Worm (Caenorhabditis elegans) whole organism, midembryonic: Measurements from ENCODE around the gene F47G9.6.
A peak's percentile ranks its signal among the peaks of the same experiment; 100 is the strongest.

ENCODE experiments used
- T22C8.4 ChIP-seq: fragments of 200-800 bp; sonication (Bioruptor generic); IDR thresholded peaks from 2 replicates; pipeline ENCODE4 v1.3.6; 2022; ENCODE audit warnings: missing genetic modification characterization, missing compliant biosample characterization
- cog-1 ChIP-seq: sonication (generic microtip); optimal IDR thresholded peaks from 2 replicates; lab custom pipeline; 2016; ENCODE audit warnings: missing genetic modification characterization, missing compliant biosample characterization
- flt-1 ChIP-seq: fragments of 200-800 bp; sonication (Bioruptor generic); IDR thresholded peaks from 2 replicates; pipeline ENCODE4 v1.3.6; 2022; ENCODE audit warnings: missing genetic modification characterization, missing compliant biosample characterization
- klf-2 ChIP-seq: fragments of 200-800 bp; sonication (Bioruptor generic); conservative IDR thresholded peaks from 2 replicates; pipeline ENCODE4 v1.3.6; 2022; ENCODE audit warnings: missing genetic modification reagents, missing genetic modification characterization, missing compliant biosample characterization
- med-1 ChIP-seq: sonication (generic microtip); optimal IDR thresholded peaks from 2 replicates; lab custom pipeline; 2017; ENCODE audit warnings: missing genetic modification characterization, mild to moderate bottlenecking, missing compliant biosample characterization, antibody characterized with exemption, missing genetic modification reagents; ENCODE audit not compliant: insufficient read depth
- ref-1 ChIP-seq: fragments of 200-800 bp; sonication (Bioruptor generic); conservative IDR thresholded peaks from 2 replicates; pipeline ENCODE4 v1.3.6; 2022; ENCODE audit warnings: missing genetic modification reagents, missing genetic modification characterization, missing compliant biosample characterization
- tab-1 ChIP-seq: fragments of 200-800 bp; sonication (Bioruptor generic); IDR thresholded peaks from 2 replicates; pipeline ENCODE4 v1.3.6; 2022; ENCODE audit warnings: missing genetic modification characterization, missing compliant biosample characterization
- ztf-23 ChIP-seq: fragments of 200-800 bp; sonication (Bioruptor generic); IDR thresholded peaks from 2 replicates; pipeline ENCODE4 v1.3.6; 2022; ENCODE audit warnings: missing genetic modification reagents, missing genetic modification characterization, missing compliant biosample characterization
- ztf-29 ChIP-seq: fragments of 200-800 bp; sonication (Bioruptor generic); IDR thresholded peaks from 2 replicates; pipeline ENCODE4 v1.3.6; 2022; ENCODE audit warnings: missing genetic modification reagents, missing genetic modification characterization, missing compliant biosample characterization

The F47G9.6 gene

DNA sequence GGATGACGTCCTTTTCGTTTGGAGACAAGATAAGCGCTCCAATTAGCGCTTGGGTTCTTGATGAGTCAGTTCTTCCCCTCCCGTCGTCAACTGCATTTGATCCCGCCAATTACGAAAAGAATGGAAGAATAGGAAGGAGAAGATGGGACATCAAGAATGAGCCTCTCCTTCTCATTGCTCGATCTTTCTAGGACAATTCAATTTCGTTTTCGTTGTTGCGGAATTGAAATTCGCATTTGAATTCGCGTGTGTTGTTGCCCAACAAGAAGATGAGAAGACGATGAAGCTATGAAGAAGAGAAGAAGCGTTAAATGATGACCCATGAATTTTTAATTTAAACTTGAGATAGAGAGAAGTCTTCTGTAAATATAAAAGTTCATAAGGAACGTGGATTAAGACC lies 7.7 kb downstream of the F47G9.6 start:
- no peak for TF ChIP-seq med-1
- no peak for TF ChIP-seq ztf-29 (GFP tag; lab: Robert Waterston, UW)
- TF ChIP-seq flt-1 (GFP tag; lab: Robert Waterston, UW): no peak
- TF ChIP-seq T22C8.4: no peak
- no peak for TF ChIP-seq klf-2 (GFP tag; lab: Robert Waterston, UW)

DNA sequence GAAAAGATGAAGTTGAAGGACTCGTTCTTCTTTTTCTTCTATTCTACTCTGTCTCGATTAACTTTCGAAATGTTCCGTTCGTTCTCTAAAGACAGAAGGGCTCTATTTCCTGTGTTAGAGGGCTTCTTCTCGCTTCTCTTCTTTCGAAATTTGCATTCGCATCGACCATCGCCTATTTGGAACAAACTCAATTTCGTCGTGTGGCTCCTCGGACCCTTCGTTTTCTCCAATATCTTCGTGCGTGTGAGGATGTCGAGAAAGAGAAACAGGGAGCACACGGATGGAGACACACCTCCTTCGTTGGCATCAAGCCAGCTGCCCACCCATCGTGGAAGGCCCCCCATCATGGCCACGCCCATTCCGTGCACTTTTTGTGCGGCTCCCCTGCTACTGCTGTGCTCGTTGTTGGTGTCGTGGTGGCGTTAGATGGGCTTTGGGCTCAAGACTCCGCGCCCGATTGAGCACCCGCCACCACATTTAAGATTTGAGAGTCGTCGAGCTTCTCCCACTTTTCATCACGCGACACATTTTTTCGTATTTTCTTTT lies 12.0 kb downstream of the F47G9.6 start:
- peak; percentile 62; the same call in 1 of the 2 replicates for TF ChIP-seq klf-2 (GFP tag; lab: Robert Waterston, UW)
- no peak for TF ChIP-seq tab-1 (GFP tag; lab: Robert Waterston, UW)
- TF ChIP-seq med-1: no peak

DNA sequence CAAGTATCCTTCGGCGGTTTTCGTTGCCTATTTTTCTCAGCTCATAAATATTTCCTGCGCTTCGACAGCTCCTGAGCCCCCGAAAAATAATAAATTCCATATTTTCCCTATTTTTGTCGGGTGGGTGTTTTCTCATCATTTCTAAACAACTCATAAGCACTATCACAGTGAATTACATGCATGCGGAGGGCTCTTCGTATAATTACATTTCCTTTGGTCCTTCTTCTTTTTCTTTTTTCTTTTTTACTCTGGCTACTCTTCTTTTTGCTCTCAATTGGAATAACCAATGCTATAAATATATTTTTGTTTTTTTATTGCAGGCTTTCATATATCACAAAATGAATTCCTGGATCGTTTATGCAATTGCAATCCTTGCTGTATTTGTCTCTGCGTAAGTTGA lies 12.7 kb downstream of the F47G9.6 start, which contains the start of gene T02E9.5:
T02E9.5 (plus strand) TSS at position 321 of the 400 bp plus-strand sequence.
- TF ChIP-seq ztf-29 (GFP tag; lab: Robert Waterston, UW) (no peak), tab-1 (GFP tag; lab: Robert Waterston, UW) (no peak), med-1 (no peak), flt-1 (GFP tag; lab: Robert Waterston, UW) (no peak), cog-1 (tag; lab: Kevin White, UChicago) (no peak), klf-2 (GFP tag; lab: Robert Waterston, UW) (no peak), T22C8.4 (no peak), ztf-23 (GFP tag; lab: Robert Waterston, UW) (no peak), ref-1 (GFP tag; lab: Robert Waterston, UW) (no peak)

DNA sequence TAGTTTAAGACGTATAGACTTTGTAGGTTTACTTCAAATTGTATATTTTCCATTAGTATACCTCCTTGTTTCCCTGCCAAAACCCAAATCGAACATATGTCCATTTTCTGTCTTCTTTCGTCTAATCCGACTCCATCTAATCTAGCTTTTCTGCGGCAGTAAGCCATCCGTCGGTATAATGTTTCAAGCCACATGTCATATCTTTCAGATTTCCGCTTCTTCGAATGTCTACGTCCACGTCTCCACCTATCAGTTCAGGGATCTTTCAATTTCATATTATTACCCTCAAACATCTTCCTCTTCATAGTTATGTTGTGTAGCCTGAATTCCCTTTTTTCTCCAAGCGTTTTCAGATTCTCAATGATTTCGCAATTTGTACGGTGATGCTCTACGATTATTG lies 14.9 kb downstream of the F47G9.6 start:
- TF ChIP-seq ztf-29 (GFP tag; lab: Robert Waterston, UW) (no peak), T22C8.4 (no peak), med-1 (no peak)

DNA sequence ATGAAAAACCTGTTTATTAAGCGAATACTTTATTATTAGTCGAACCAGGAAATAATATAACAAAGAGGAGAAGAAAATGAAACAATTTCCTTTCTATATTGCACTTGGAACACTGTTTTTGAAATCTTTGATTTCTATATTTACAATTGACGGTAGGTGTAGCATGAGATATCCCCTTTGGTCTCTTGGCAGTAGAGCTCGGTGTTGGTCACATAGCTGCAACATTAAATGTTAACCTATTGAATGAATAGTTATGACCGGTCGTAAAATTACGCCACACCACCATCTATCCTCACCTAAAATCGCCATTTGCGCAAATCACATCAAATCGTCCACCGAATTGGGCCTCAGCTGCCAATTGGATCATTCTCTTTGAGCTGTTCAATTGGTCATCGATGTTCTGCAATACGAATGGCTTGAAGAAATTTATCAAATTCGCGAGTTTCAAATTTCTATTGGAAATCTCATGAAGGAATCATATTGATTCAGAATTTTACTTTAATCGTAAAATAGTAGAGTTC lies 15.7 kb downstream of the F47G9.6 start:
- TF ChIP-seq tab-1 (GFP tag; lab: Robert Waterston, UW): no peak
- peak; percentile 53; the same call in 1 of the 2 replicates for TF ChIP-seq flt-1 (GFP tag; lab: Robert Waterston, UW)

DNA sequence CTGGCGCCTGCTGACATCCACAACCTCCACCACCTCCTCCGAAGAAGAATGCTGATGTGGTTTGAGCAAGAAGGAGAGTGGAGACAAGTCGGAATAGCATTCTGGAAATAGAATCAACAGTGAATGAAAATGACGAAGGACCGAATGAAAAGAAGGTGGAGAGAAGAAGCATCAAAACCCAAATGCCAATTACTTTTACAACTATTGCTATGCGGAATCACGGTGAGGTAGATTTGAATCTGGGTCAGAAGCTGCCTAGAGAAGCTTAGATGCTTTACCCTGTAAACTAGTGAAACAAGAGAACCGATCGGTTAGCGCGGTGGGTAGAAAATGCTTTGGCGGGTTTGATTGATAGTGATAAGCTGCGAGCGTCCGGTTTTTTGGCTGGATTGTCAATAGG lies 17.7 kb downstream of the F47G9.6 start, which contains the start of gene grl-7:
grl-7 (minus strand) TSS at position 101 of the 400 bp plus-strand sequence.
- no peak for TF ChIP-seq T22C8.4
- TF ChIP-seq tab-1 (GFP tag; lab: Robert Waterston, UW): no peak
- TF ChIP-seq flt-1 (GFP tag; lab: Robert Waterston, UW): no peak
- no peak for TF ChIP-seq ztf-29 (GFP tag; lab: Robert Waterston, UW)
- TF ChIP-seq med-1: no peak

DNA sequence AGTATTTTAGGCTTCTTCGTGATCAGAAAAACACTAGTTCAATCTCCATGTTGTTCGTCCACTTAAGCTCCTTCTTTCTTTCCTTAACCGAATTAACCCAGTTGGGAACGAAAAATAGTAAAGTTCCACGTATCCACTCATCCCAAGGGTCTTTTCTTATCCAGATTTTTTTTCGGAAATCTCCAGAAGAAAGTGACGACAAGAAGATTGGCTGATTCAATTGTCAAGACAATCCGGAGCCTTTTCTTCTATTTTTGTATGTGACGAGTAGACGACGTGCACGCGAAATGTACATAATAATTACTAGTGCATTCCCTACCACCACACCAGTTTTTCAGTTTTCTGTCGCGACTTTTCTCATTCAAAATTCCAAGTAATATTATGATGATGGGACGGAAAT lies 22.1 kb downstream of the F47G9.6 start:
- TF ChIP-seq med-1 (no peak), klf-2 (GFP tag; lab: Robert Waterston, UW) (no peak)

DNA sequence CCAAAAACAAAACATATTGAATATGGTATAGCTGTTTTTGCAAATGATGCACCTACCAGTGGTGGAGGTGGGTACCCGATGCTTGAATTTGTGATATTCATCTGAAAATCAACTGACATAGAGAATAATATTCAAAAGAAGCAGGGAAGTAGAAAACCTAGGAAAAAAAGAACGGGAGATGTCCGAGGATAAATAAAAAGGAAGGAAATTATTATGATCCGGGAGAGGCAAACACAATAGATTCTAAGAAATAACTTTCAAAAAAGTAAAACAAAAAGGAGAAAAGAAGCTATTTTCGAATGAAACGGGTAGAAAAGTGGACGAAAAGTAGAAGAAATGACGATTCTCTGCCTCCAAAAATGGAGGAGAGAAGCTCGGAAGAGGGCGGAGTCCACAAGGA lies 23.7 kb downstream of the F47G9.6 start, which contains the start of gene npr-25:
npr-25 (minus strand) TSS at position 101 of the 400 bp plus-strand sequence.
- no peak for TF ChIP-seq tab-1 (GFP tag; lab: Robert Waterston, UW)
- no peak for TF ChIP-seq flt-1 (GFP tag; lab: Robert Waterston, UW)
- no peak for TF ChIP-seq klf-2 (GFP tag; lab: Robert Waterston, UW)
- no peak for TF ChIP-seq ztf-29 (GFP tag; lab: Robert Waterston, UW)
- no peak for TF ChIP-seq ztf-23 (GFP tag; lab: Robert Waterston, UW)
- no peak for TF ChIP-seq T22C8.4
- TF ChIP-seq med-1: no peak
- no peak for TF ChIP-seq ref-1 (GFP tag; lab: Robert Waterston, UW)

DNA sequence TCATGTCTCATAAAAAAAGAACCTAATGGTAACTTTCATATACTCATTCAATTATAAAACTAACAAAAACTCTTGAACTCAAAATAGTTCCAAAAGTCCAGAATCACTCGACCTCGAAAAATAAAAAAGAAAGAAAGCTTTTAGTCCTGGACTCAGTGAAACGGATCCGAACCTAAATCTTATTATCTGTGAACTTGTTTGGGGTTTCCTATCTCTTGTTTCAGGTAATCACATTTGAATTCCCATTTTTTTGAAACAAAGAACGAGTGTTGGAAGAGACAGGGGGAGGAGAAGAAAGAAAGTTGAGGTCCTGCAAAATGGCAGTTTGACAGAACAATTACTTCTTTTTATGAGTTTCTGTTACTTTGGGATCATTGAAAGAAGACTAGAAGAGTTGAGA lies 25.1 kb downstream of the F47G9.6 start:
- TF ChIP-seq ref-1 (GFP tag; lab: Robert Waterston, UW) (no peak), klf-2 (GFP tag; lab: Robert Waterston, UW) (no peak), tab-1 (GFP tag; lab: Robert Waterston, UW) (no peak), med-1 (no peak), T22C8.4 (no peak), ztf-23 (GFP tag; lab: Robert Waterston, UW) (no peak), flt-1 (GFP tag; lab: Robert Waterston, UW) (no peak), ztf-29 (GFP tag; lab: Robert Waterston, UW) (no peak), cog-1 (tag; lab: Kevin White, UChicago) (no peak)

DNA sequence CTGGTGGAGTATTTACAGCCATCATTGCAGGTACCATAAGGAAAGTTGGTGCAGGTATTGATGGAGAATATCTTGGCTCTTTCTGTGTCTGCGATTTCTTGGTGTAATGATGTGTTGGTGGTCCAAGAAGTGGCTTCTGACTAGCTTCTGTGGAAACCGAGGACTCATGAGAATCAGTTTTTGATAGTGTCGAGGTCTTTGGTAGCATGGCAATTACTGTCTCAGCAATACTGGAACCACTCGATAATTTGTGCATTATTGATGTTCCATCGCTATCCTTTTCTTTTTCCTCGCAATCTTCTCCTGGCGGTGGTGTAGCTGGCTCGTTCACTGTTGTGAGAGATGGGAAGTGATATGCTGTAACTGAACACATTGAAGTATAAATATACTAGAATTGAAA lies 34.4 kb downstream of the F47G9.6 start:
- TF ChIP-seq flt-1 (GFP tag; lab: Robert Waterston, UW) (no peak), cog-1 (tag; lab: Kevin White, UChicago) (no peak), klf-2 (GFP tag; lab: Robert Waterston, UW) (no peak), med-1 (no peak), ztf-29 (GFP tag; lab: Robert Waterston, UW) (no peak), tab-1 (GFP tag; lab: Robert Waterston, UW) (no peak), T22C8.4 (no peak)

DNA sequence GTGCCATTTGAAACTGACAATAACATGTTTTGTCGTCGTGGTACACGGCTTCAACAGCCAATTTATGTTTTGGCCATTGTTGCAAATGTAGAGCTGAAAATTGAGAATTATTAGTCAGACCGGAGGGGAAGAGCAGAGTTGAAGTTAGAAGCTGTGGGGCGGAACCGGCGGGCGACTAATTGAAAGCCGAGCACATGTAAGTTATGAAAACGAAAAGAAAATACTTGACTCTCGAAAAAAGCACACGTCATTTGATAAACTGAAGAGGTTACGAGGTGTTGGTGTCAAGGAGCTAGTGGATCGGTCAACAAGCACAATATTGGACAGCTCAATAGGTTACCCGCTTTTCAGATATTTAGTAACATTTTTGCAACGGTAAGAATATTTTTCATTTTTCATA lies 36.9 kb downstream of the F47G9.6 start, which contains the start of gene dop-5:
dop-5 (minus strand) TSS at position 101 of the 400 bp plus-strand sequence.
- TF ChIP-seq tab-1 (GFP tag; lab: Robert Waterston, UW) (no peak), T22C8.4 (no peak), ref-1 (GFP tag; lab: Robert Waterston, UW) (no peak), flt-1 (GFP tag; lab: Robert Waterston, UW) (no peak), klf-2 (GFP tag; lab: Robert Waterston, UW) (no peak), med-1 (no peak), ztf-29 (GFP tag; lab: Robert Waterston, UW) (no peak), ztf-23 (GFP tag; lab: Robert Waterston, UW) (no peak), cog-1 (tag; lab: Kevin White, UChicago) (no peak)
